Fruit fly (Drosophila melanogaster) whole organism, adult: ENCODE measurements around the gene CG15256.

Experiments
- CG12768 ChIP-seq: fragments of 200-800 bp; sonication (Bioruptor generic); optimal IDR thresholded peaks from 2 replicates; lab custom pipeline; 2017; ENCODE audit warnings: missing biosample characterization, missing genetic modification characterization, mild to moderate bottlenecking, moderate library complexity, missing genetic modification reagents
- CG1620 ChIP-seq: fragments of 200-800 bp; sonication (Bioruptor generic); optimal IDR thresholded peaks from 2 replicates; lab custom pipeline; 2016; ENCODE audit warnings: missing biosample characterization, missing genetic modification characterization
- CG7045 ChIP-seq: fragments of 200-800 bp; sonication (Bioruptor generic); optimal IDR thresholded peaks from 2 replicates; lab custom pipeline; 2017; ENCODE audit warnings: missing biosample characterization, mild to moderate bottlenecking, missing genetic modification characterization
- CG7101 ChIP-seq: fragments of 200-800 bp; sonication (Bioruptor generic); optimal IDR thresholded peaks from 2 replicates; lab custom pipeline; 2018; ENCODE audit warnings: missing biosample characterization, mild to moderate bottlenecking, missing genetic modification characterization, moderate library complexity
- cic ChIP-seq: fragments of 200-800 bp; sonication (Bioruptor generic); optimal IDR thresholded peaks from 2 replicates; lab custom pipeline; 2017; ENCODE audit warnings: missing biosample characterization, mild to moderate bottlenecking, missing genetic modification characterization, moderate library complexity
- kay ChIP-seq: fragments of 200-800 bp; sonication (Bioruptor generic); peaks from one replicate; lab custom pipeline; 2016; ENCODE audit warnings: missing biosample characterization, missing genetic modification characterization, borderline replicate concordance

- TF ChIP-seq kay (GFP tag; lab: Kevin White, UChicago) (no peak), CG12768 (GFP tag; lab: Kevin White, UChicago) (no peak), CG7101 (tag; lab: Kevin White, UChicago) (no peak), cic (GFP tag; lab: Kevin White, UChicago) (no peak), CG7045 (GFP tag; lab: Kevin White, UChicago) (no peak), CG1620 (no peak)
Measured at dm6 chr2L:15504534-15504933, 45.6 kb upstream of the CG15256 start.
